Worm (Caenorhabditis elegans): Measurements from ENCODE around the gene F09F9.1.

Gene F09F9.1

DNA sequence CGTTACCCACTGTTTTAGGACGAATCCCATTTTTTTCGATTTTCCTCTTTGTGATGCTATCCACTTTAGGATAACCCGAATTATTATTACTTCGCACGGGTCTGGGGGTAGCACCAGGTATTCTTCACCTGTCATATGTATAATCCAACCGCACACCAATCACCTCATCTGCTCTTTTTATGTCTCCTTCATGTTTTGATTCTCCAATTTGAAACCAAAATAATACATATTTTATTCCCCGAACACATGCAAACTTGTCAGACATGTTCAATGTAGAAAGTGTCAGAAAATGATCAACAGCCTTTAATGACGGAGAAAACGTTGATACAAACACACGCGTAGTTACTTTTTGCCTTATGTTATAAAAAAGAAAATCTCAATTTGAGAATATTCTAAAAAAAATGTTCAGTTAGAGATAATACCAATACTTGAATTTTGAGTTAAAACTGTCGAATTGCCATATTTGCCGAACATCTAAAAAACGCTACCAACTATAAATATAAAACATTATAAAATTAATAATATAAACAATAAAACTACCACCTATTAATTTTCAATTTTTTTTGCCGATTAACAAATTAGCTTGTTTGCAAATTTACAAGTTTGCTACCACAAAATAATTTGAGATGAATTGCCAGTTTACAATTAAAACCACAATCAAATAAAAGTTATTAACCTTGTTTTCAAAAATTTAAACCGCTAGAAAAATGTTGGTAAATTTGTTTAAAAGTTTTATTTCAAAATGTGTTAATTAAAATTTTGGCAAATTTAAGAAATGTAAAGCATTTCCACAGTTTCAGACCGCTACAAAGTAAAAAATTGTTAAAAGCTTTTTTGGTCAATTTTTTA, 32.7 kb downstream of the F09F9.1 start (continued):
- TF ChIP-seq pqm-1 (tag; optimal IDR thresholded peaks at IDR 0.05) (no peak), tag-97 (GFP tag; IDR thresholded peaks at IDR 0.05) (0 out of 2 replicates have a peak, but pooled peaks have one; percentile 34), egl-43 (GFP tag; IDR thresholded peaks at IDR 0.05) (no peak), madf-9 (GFP tag; conservative IDR thresholded peaks at IDR 0.05) (peak; percentile 48), cey-2 (tag; optimal IDR thresholded peaks at IDR 0.05; ENCODE audit: borderline replicate concordance, insufficient read depth) (no peak), egl-27 (tag; optimal IDR thresholded peaks at IDR 0.05) (no peak), nhr-11 (tag; optimal IDR thresholded peaks at IDR 0.05) (no peak), Y105C5A.15 (GFP tag; IDR thresholded peaks at IDR 0.05) (peak; percentile 46; the same call in 1 of the 2 replicates), ceh-44 (GFP tag; IDR thresholded peaks at IDR 0.05) (no peak), tra-1 (GFP tag; IDR thresholded peaks at IDR 0.05) (peak; percentile 25; the same call in 1 of the 2 replicates), lsy-2 (tag; optimal IDR thresholded peaks at IDR 0.05) (peak in 1 of 2 experiments; percentile 52), arid-1 (GFP tag; conservative IDR thresholded peaks at IDR 0.05) (0 out of 2 replicates have a peak, but pooled peaks have one; percentile 53), dmd-8 (GFP tag; IDR thresholded peaks at IDR 0.05) (no peak), nhr-48 (tag; optimal IDR thresholded peaks at IDR 0.05) (peak; percentile 15), mxl-3 (GFP tag; optimal IDR thresholded peaks at IDR 0.05) (no peak), nhr-77 (tag; optimal IDR thresholded peaks at IDR 0.05) (no peak), F44E2.7 (GFP tag; IDR thresholded peaks at IDR 0.05) (no peak), lin-39 (tag; optimal IDR thresholded peaks at IDR 0.05) (no peak), daf-8 (GFP tag; IDR thresholded peaks at IDR 0.05) (no peak), nhr-76 (tag; optimal IDR thresholded peaks at IDR 0.05) (no peak), snpc-1.2 (GFP tag; IDR thresholded peaks at IDR 0.05) (0 out of 2 replicates have a peak, but pooled peaks have one; percentile 7), nhr-41 (GFP tag; IDR thresholded peaks at IDR 0.05) (0 out of 2 replicates have a peak, but pooled peaks have one; percentile 68), ceh-32 (tag; optimal IDR thresholded peaks at IDR 0.05; ENCODE audit: poor library complexity) (no peak), D1046.2 (GFP tag; IDR thresholded peaks at IDR 0.05) (no peak), F10B5.3 (tag; optimal IDR thresholded peaks at IDR 0.05) (no peak), ctbp-1 (GFP tag; IDR thresholded peaks at IDR 0.05) (peak; percentile 65), nhr-237 (tag; optimal IDR thresholded peaks at IDR 0.05) (no peak), F37D6.2 (tag; optimal IDR thresholded peaks at IDR 0.05) (peak; percentile 6), ceh-82 (tag; optimal IDR thresholded peaks at IDR 0.05) (no peak), duxl-1 (tag; optimal IDR thresholded peaks at IDR 0.05; ENCODE audit: poor library complexity) (peak; percentile 60), T20F7.1 (GFP tag; optimal IDR thresholded peaks at IDR 0.05) (peak; percentile 30), aha-1 (tag) (peak; percentile 78)

DNA sequence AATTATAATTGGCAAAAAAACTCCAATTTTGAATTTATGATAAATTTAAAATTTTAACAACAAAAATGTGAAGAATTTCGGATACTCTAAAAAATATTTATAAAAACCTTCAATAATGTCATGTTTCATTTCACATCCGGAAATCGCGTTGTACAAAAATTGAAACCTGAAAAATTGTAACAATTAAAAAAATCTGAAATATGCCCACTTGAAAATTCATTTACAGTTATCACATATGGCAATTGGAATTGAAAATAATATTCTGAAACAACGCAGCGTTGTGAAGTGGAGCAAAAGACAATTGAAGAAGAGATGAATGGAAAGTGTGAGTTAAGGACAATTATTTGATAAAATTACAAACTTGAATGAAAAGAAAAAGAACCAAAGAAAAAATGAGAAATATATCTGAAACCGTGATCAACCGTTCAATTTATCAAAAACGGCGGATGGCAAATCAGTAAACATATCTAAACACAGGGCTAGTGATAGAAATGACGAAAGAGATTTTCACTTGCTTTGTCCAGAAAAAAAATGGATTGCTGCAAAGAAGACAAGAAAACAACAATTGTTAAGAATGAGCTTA, 33.4 kb downstream of the F09F9.1 start:
- TF ChIP-seq mdl-1 (tag; optimal IDR thresholded peaks at IDR 0.05), result no peak
- TF ChIP-seq tra-1 (GFP tag; IDR thresholded peaks at IDR 0.05), result no peak
- TF ChIP-seq nhr-10 (tag; optimal IDR thresholded peaks at IDR 0.05), result no peak
- TF ChIP-seq unc-39 (tag; optimal IDR thresholded peaks at IDR 0.05), result no peak
- no peak for TF ChIP-seq D1046.2 (GFP tag; IDR thresholded peaks at IDR 0.05)
- no peak for TF ChIP-seq tag-97 (GFP tag; IDR thresholded peaks at IDR 0.05)
- 0 out of 2 replicates have a peak, but pooled peaks have one; percentile 16 for TF ChIP-seq saeg-2 (GFP tag; IDR thresholded peaks at IDR 0.05)
- TF ChIP-seq jun-1 (tag; optimal IDR thresholded peaks at IDR 0.05), result no peak
- no peak for TF ChIP-seq hlh-30 (tag; optimal IDR thresholded peaks at IDR 0.05; ENCODE audit: insufficient read depth)
- TF ChIP-seq set-16 (GFP tag; IDR thresholded peaks at IDR 0.05), result no peak
- no peak for TF ChIP-seq mxl-2 (GFP tag; conservative IDR thresholded peaks at IDR 0.05)
- TF ChIP-seq Y75B8A.6 (GFP tag; IDR thresholded peaks at IDR 0.05), result no peak; the same call in 1 of the 2 replicates
- no peak for TF ChIP-seq lin-13 (GFP tag; optimal IDR thresholded peaks at IDR 0.05)
- no peak for TF ChIP-seq lin-29 (GFP tag; IDR thresholded peaks at IDR 0.05)
- no peak for TF ChIP-seq dpl-1 (GFP tag; optimal IDR thresholded peaks at IDR 0.05)
- no peak for TF ChIP-seq Y5F2A.4 (GFP tag; optimal IDR thresholded peaks at IDR 0.05)
- TF ChIP-seq ceh-20 (GFP tag; IDR thresholded peaks at IDR 0.05), result no peak
- TF ChIP-seq lin-15B (tag; optimal IDR thresholded peaks at IDR 0.05), result no peak
- TF ChIP-seq hmg-1.1 (GFP tag; IDR thresholded peaks at IDR 0.05), result no peak
- TF ChIP-seq mdt-29 (GFP tag; IDR thresholded peaks at IDR 0.05), result no peak; the same call in 1 of the 2 replicates

Data from whole organism, L4 larva.